Worm (Caenorhabditis elegans): ENCODE measurements around the gene npr-35.

The npr-35 gene

ce11 chrIV:7763748-7764147 lies 20.1 kb downstream of the npr-35 start, which contains the start of the genes C46A5.6 and C46A5.1:
TSS of gene C46A5.6 (minus strand) at chrIV:7763848.
TSS of gene C46A5.1 (plus strand) at chrIV:7763931.
- TF ChIP-seq Y48G9A.11 (GFP tag; IDR thresholded peaks at IDR 0.05) (no peak), zfp-2 (tag; optimal IDR thresholded peaks at IDR 0.05) (no peak), unc-130 (GFP tag; optimal IDR thresholded peaks at IDR 0.05) (no peak), spr-3 (GFP tag; optimal IDR thresholded peaks at IDR 0.05) (no peak), Y105C5A.15 (GFP tag; IDR thresholded peaks at IDR 0.05) (no peak)

ce11 chrIV:7764319-7764718 lies 20.7 kb downstream of the npr-35 start:
- no peak for TF ChIP-seq skn-1 (tag; optimal IDR thresholded peaks at IDR 0.05)
- no peak for TF ChIP-seq php-3 (GFP tag; IDR thresholded peaks at IDR 0.05)
- no peak for TF ChIP-seq spr-1 (tag; optimal IDR thresholded peaks at IDR 0.05)
- no peak for TF ChIP-seq zip-2 (tag; optimal IDR thresholded peaks at IDR 0.05)
- TF ChIP-seq cey-2 (tag; optimal IDR thresholded peaks at IDR 0.05; ENCODE audit: borderline replicate concordance, insufficient read depth): no peak
- no peak for TF ChIP-seq ceh-28 (tag; optimal IDR thresholded peaks at IDR 0.05)
- TF ChIP-seq lin-38 (GFP tag; IDR thresholded peaks at IDR 0.05): 0 out of 2 replicates have a peak, but pooled peaks have one; percentile 5
- no peak for TF ChIP-seq nhr-28 (tag; optimal IDR thresholded peaks at IDR 0.05)
- no peak for TF ChIP-seq vab-7 (GFP tag; IDR thresholded peaks at IDR 0.05)
- no peak for TF ChIP-seq lin-13 (GFP tag; optimal IDR thresholded peaks at IDR 0.05)
- no peak for TF ChIP-seq pqm-1 (tag; optimal IDR thresholded peaks at IDR 0.05)
- TF ChIP-seq ZK337.2 (GFP tag; IDR thresholded peaks at IDR 0.05): no peak
- peak; percentile 67; the same call in 1 of the 2 replicates for TF ChIP-seq snpc-1.2 (GFP tag; IDR thresholded peaks at IDR 0.05)
- TF ChIP-seq unc-62 (GFP tag; optimal IDR thresholded peaks at IDR 0.05 in 1 of 2): peak in 1 of 2 experiments; percentile 73
- no peak for TF ChIP-seq unc-62 (tag; optimal IDR thresholded peaks at IDR 0.05)
- no peak for TF ChIP-seq ceh-82 (tag; optimal IDR thresholded peaks at IDR 0.05)

- TF ChIP-seq nhr-237 (tag; optimal IDR thresholded peaks at IDR 0.05) (no peak), spr-3 (GFP tag; optimal IDR thresholded peaks at IDR 0.05) (no peak), F10B5.3 (tag; optimal IDR thresholded peaks at IDR 0.05) (no peak), madf-5 (GFP tag; IDR thresholded peaks at IDR 0.05) (no peak), aha-1 (tag) (no peak), lin-29 (GFP tag; IDR thresholded peaks at IDR 0.05) (no peak)
Observed at ce11 chrIV:7770162-7770561, 26.5 kb downstream of the npr-35 start, which contains the start of gene rdl-1. TSS of gene rdl-1 (minus strand) at chrIV:7770262.

- TF ChIP-seq unc-130 (GFP tag; optimal IDR thresholded peaks at IDR 0.05) (no peak), lin-39 (tag; optimal IDR thresholded peaks at IDR 0.05) (no peak), mdt-29 (GFP tag; IDR thresholded peaks at IDR 0.05) (no peak), pqm-1 (tag; optimal IDR thresholded peaks at IDR 0.05) (no peak), hlh-30 (tag; optimal IDR thresholded peaks at IDR 0.05; ENCODE audit: insufficient read depth) (no peak), nhr-102 (tag; optimal IDR thresholded peaks at IDR 0.05) (no peak), nhr-111 (GFP tag; optimal IDR thresholded peaks at IDR 0.05) (no peak), lin-13 (GFP tag; optimal IDR thresholded peaks at IDR 0.05) (no peak), daf-16 (GFP tag; optimal IDR thresholded peaks at IDR 0.05) (no peak), daf-16 (tag; optimal IDR thresholded peaks at IDR 0.05) (no peak), Y105C5A.15 (GFP tag; IDR thresholded peaks at IDR 0.05) (no peak), dmd-9 (GFP tag; IDR thresholded peaks at IDR 0.05) (no peak), lsy-2 (tag; optimal IDR thresholded peaks at IDR 0.05) (peak in 1 of 2 experiments; percentile 63), F10B5.3 (tag; optimal IDR thresholded peaks at IDR 0.05) (no peak), nhr-237 (tag; optimal IDR thresholded peaks at IDR 0.05) (no peak), madf-9 (GFP tag; conservative IDR thresholded peaks at IDR 0.05) (no peak), nhr-41 (GFP tag; IDR thresholded peaks at IDR 0.05) (no peak), mdl-1 (tag; optimal IDR thresholded peaks at IDR 0.05) (no peak), mes-2 (tag; optimal IDR thresholded peaks at IDR 0.05; ENCODE audit: poor library complexity, severe bottlenecking) (peak; percentile 43), hlh-11 (tag; optimal IDR thresholded peaks at IDR 0.05) (no peak), nhr-6 (tag; optimal IDR thresholded peaks at IDR 0.05) (no peak), mxl-3 (GFP tag; optimal IDR thresholded peaks at IDR 0.05) (no peak), Y75B8A.6 (GFP tag; IDR thresholded peaks at IDR 0.05) (no peak), ctbp-1 (GFP tag; IDR thresholded peaks at IDR 0.05) (no peak), egl-43 (GFP tag; IDR thresholded peaks at IDR 0.05) (no peak), aha-1 (tag) (peak; percentile 50), nhr-10 (tag; optimal IDR thresholded peaks at IDR 0.05) (no peak), T20F7.1 (GFP tag; optimal IDR thresholded peaks at IDR 0.05) (peak; percentile 47)
Observed at ce11 chrIV:7774206-7774605, 30.6 kb downstream of the npr-35 start, which contains the start of the genes hcf-1 and swd-2.2. TSS of gene hcf-1 (minus strand) at chrIV:7774275. TSS of gene swd-2.2 (plus strand) at chrIV:7774411.

Data from whole organism, L4 larva.